Worm (Caenorhabditis elegans) whole organism, early embryonic: ENCODE measurements around the gene R10D12.8.

Source experiments
- B0310.2 ChIP-seq: sonication (generic microtip); optimal IDR thresholded peaks from 2 replicates; lab custom pipeline; 2016; ENCODE audit warnings: mild to moderate bottlenecking, missing genetic modification characterization, missing compliant biosample characterization
- F13C5.2 ChIP-seq: sonication (generic microtip); optimal IDR thresholded peaks from 2 replicates; lab custom pipeline; 2017; ENCODE audit warnings: mild to moderate bottlenecking, missing genetic modification characterization, inconsistent platforms, missing compliant biosample characterization
- aly-1 ChIP-seq: sonication (generic microtip); optimal IDR thresholded peaks from 2 replicates; lab custom pipeline; 2016; ENCODE audit warnings: missing genetic modification characterization, missing compliant biosample characterization
- ama-1 ChIP-seq: fragments of 150-350 bp; optimal IDR thresholded peaks from 2 replicates; lab custom pipeline; 2014
- ceh-13 ChIP-seq: fragments of 200-800 bp; sonication (Bioruptor generic); optimal IDR thresholded peaks from 2 replicates; lab custom pipeline; 2018; ENCODE audit warnings: mild to moderate bottlenecking, missing genetic modification characterization, missing compliant biosample characterization
- ceh-36 ChIP-seq: sonication (generic microtip); optimal IDR thresholded peaks from 2 replicates; lab custom pipeline; 2016; ENCODE audit warnings: missing genetic modification characterization, inconsistent platforms, missing compliant biosample characterization
- ets-7 ChIP-seq: sonication (generic microtip); optimal IDR thresholded peaks from 2 replicates; lab custom pipeline; 2016; ENCODE audit warnings: missing genotype, missing genetic modification characterization, missing compliant biosample characterization
- flt-1 ChIP-seq: fragments of 200-800 bp; sonication (Bioruptor generic); IDR thresholded peaks from 2 replicates; pipeline ENCODE4 v1.3.6; 2022; ENCODE audit warnings: missing genetic modification characterization, missing compliant biosample characterization
- hmbx-1 ChIP-seq: sonication (generic microtip); optimal IDR thresholded peaks from 2 replicates; lab custom pipeline; 2016; ENCODE audit warnings: mild to moderate bottlenecking, missing genetic modification characterization, missing compliant biosample characterization
- hmg-4 ChIP-seq: fragments of 200-800 bp; sonication (Bioruptor generic); optimal IDR thresholded peaks from 2 replicates; lab custom pipeline; 2018; ENCODE audit warnings: mild to moderate bottlenecking, missing genetic modification characterization, missing compliant biosample characterization
- hnd-1 ChIP-seq: sonication (generic microtip); optimal IDR thresholded peaks from 2 replicates; lab custom pipeline; 2016; ENCODE audit warnings: missing genetic modification characterization, missing compliant biosample characterization
- pes-1 ChIP-seq: fragments of 200-800 bp; sonication (Bioruptor generic); IDR thresholded peaks from 2 replicates; pipeline ENCODE4 v1.3.6; 2022; ENCODE audit warnings: missing genetic modification reagents, missing genetic modification characterization, missing compliant biosample characterization
- scrt-1 ChIP-seq: fragments of 200-800 bp; sonication (Bioruptor generic); IDR thresholded peaks from 2 replicates; pipeline ENCODE4 v1.3.6; 2022; ENCODE audit warnings: missing genetic modification characterization, missing compliant biosample characterization
- sea-1 ChIP-seq: fragments of 200-800 bp; sonication (Bioruptor generic); conservative IDR thresholded peaks from 2 replicates; pipeline ENCODE4 v1.3.6; 2022; ENCODE audit warnings: missing genetic modification characterization, missing compliant biosample characterization
- tbx-11 ChIP-seq: fragments of 200-800 bp; sonication (Bioruptor generic); IDR thresholded peaks from 2 replicates; pipeline ENCODE4 v1.3.6; 2022; ENCODE audit warnings: missing genetic modification characterization, missing compliant biosample characterization
- tbx-37 ChIP-seq: fragments of 200-800 bp; sonication (Bioruptor generic); conservative IDR thresholded peaks from 2 replicates; pipeline ENCODE4 v1.3.6; 2022; ENCODE audit warnings: missing genetic modification reagents, missing genetic modification characterization, missing compliant biosample characterization
- tra-4 ChIP-seq: sonication (generic microtip); optimal IDR thresholded peaks from 2 replicates; lab custom pipeline; 2017; ENCODE audit warnings: missing genetic modification characterization, missing compliant biosample characterization

The R10D12.8 gene

DNA sequence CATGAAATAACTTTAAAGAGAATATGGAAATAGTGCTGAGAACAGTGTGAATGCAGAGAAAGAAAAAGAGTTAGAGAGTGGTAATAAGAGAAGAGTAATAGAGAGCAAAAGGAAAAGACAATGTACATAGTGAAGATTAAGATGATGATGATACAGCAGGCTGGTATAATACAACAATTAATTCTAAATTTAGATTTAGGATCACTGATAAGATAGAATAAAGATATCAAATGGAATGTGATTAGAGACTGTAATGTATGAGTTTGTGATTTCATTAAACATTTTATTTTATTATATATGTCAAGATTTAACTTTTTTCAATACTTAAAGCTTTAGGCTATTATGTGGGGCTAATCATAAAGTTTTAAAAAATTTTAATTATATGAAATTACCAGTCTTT lies at the start of gene R10D12.8:
TSS of gene R10D12.8 (minus strand) at position 101 of the 400 bp plus-strand sequence.
- TF ChIP-seq hmbx-1 (tag; lab: Kevin White, UChicago) (no peak), ceh-36 (no peak), B0310.2 (no peak), scrt-1 (GFP tag; lab: Robert Waterston, UW) (no peak), tbx-11 (GFP tag; lab: Robert Waterston, UW) (no peak), ceh-13 (GFP tag; lab: Kevin White, UChicago) (no peak), hnd-1 (tag; lab: Kevin White, UChicago) (no peak), aly-1 (tag; lab: Kevin White, UChicago) (no peak), ets-7 (tag; lab: Kevin White, UChicago) (no peak), F13C5.2 (tag; lab: Kevin White, UChicago) (no peak), sea-1 (GFP tag; lab: Robert Waterston, UW) (no peak), tbx-37 (no peak), pes-1 (GFP tag; lab: Robert Waterston, UW) (no peak), hmg-4 (GFP tag; lab: Kevin White, UChicago) (no peak), ama-1 (no peak), tra-4 (tag; lab: Kevin White, UChicago) (no peak), flt-1 (GFP tag; lab: Robert Waterston, UW) (no peak)

DNA sequence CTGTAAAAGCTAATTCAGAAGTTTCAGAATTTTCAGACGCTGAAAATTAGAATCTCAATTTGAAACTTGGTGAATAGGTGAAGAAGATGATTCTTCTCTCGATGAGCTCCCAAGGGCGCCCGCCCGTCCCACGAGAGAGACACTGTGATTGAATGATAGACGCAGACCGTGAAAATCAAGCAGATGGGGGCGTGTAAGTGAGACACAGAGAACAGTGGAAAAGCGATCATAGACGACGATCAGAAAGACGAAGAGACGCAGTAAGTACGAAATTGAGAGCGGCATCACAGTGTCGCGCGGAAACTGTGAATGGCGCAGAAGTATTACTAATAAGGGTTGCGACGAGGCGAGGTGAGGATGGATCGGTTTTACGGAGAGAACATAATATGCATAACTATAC lies 49.3 kb upstream of the R10D12.8 start:
- no peak for TF ChIP-seq ceh-36
- no peak for TF ChIP-seq flt-1 (GFP tag; lab: Robert Waterston, UW)
- no peak for TF ChIP-seq sea-1 (GFP tag; lab: Robert Waterston, UW)
- TF ChIP-seq aly-1 (tag; lab: Kevin White, UChicago): no peak
- no peak for TF ChIP-seq ets-7 (tag; lab: Kevin White, UChicago)

DNA sequence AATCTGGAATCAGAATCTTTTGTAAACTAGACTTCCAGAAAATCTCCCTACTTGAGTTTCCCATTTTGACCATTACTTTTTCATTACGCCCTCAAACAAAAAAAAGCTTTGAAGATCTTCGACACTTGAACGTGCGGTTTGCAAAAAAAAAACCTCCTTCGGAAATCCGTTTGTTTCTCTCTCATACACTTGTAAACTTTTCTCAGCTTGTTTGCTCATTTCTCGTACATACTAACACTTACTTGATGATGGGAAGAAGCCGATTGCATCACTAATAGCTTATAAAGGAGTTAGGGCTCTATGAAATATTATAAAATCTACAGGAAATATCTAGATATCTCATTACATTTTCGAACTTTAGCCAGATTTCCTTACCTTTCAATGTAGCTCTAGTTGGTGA lies 48.8 kb upstream of the R10D12.8 start:
- TF ChIP-seq scrt-1 (GFP tag; lab: Robert Waterston, UW) (no peak), ets-7 (tag; lab: Kevin White, UChicago) (no peak), ceh-36 (no peak), ceh-13 (GFP tag; lab: Kevin White, UChicago) (no peak)

DNA sequence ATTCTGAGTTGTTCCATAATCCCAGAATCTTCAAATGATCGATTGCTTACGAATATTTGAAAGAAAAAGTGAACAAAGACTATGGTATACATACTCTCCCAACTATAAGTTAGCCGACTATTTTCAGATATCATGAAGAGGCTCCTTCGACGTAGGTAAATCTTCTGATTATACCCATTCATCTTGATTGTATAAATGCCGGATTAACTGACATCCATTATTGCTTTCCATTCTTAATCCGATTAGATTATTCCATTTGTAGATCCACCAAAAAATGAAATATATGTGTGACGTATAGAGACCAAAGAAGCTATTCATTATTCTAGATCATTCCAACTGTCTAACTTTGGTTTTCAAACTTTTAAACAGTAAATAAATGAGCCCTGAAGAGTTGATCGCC lies 40.4 kb upstream of the R10D12.8 start:
- TF ChIP-seq hmbx-1 (tag; lab: Kevin White, UChicago) (no peak), tbx-37 (no peak), hnd-1 (tag; lab: Kevin White, UChicago) (no peak), tra-4 (tag; lab: Kevin White, UChicago) (no peak), flt-1 (GFP tag; lab: Robert Waterston, UW) (no peak), hmg-4 (GFP tag; lab: Kevin White, UChicago) (no peak), ets-7 (tag; lab: Kevin White, UChicago) (no peak), ceh-36 (no peak), tbx-11 (GFP tag; lab: Robert Waterston, UW) (no peak), aly-1 (tag; lab: Kevin White, UChicago) (no peak), F13C5.2 (tag; lab: Kevin White, UChicago) (no peak), pes-1 (GFP tag; lab: Robert Waterston, UW) (no peak), ama-1 (no peak), ceh-13 (GFP tag; lab: Kevin White, UChicago) (no peak), scrt-1 (GFP tag; lab: Robert Waterston, UW) (no peak), sea-1 (GFP tag; lab: Robert Waterston, UW) (no peak), B0310.2 (no peak)

DNA sequence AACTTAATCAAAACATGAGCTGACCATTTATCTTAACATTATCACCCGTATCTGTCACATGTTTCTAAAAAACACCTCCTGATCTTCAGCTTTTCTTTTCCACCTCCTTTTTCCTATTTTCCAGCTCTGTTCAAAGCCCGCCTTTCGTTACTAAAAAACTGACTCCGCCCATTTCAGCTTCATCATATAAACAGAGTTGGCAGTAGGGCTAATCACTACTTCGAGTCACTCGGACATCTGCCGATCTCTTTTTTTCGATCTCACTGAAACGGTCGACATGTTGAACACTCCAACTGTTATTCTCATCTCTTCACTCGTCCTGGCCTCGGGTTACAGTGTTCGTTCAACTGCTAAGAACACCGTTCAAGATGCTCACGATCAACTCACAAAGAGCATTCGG lies 39.4 kb upstream of the R10D12.8 start, which contains the start of gene droe-4:
TSS of gene droe-4 (plus strand) at position 172 of the 400 bp plus-strand sequence.
- TF ChIP-seq hnd-1 (tag; lab: Kevin White, UChicago) (no peak), sea-1 (GFP tag; lab: Robert Waterston, UW) (no peak)

DNA sequence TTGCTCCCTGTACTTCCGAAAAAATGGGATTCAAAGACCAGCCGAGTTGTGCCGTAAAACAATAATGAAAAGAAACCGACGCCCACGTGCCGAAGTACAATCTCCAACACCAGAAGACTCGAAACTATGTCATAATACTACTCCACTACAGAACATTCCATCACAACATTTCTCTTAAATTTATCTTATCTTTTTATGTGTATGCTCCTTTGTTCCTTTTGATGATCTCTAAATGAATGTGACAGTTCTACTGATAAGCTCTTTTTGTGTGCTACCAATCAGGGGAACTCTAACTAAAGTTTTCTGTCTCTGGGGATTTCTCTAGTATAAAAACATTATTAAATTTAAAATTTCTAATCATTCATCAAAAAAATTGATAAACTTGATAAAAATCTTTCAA lies 33.7 kb upstream of the R10D12.8 start:
- TF ChIP-seq tbx-11 (GFP tag; lab: Robert Waterston, UW) (no peak), ets-7 (tag; lab: Kevin White, UChicago) (no peak), B0310.2 (no peak), pes-1 (GFP tag; lab: Robert Waterston, UW) (no peak), ceh-36 (no peak)

DNA sequence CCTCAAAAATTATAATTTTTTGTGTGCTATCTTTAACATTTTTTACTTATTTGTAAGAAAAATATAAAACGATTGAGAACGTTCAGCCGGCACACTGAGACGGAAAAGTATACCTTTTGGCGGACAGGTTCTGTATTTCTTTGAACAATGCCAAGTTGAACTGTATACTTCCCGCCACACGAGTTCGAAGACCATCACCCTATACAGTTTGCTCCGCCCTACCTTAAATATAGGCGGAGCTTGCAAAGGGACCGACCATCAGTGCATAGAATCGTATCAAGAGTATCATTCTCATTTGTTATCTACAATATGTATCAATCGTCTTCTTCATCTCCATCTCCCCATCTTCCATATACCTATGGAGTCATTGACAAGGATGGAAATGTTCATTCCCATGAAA lies 31.7 kb upstream of the R10D12.8 start, which contains the start of gene end-1:
TSS of gene end-1 (plus strand) at position 301 of the 400 bp plus-strand sequence.
- no peak for TF ChIP-seq sea-1 (GFP tag; lab: Robert Waterston, UW)
- TF ChIP-seq pes-1 (GFP tag; lab: Robert Waterston, UW): no peak
- TF ChIP-seq tra-4 (tag; lab: Kevin White, UChicago): no peak
- no peak for TF ChIP-seq hmg-4 (GFP tag; lab: Kevin White, UChicago)
- no peak for TF ChIP-seq F13C5.2 (tag; lab: Kevin White, UChicago)
- no peak for TF ChIP-seq ets-7 (tag; lab: Kevin White, UChicago)

DNA sequence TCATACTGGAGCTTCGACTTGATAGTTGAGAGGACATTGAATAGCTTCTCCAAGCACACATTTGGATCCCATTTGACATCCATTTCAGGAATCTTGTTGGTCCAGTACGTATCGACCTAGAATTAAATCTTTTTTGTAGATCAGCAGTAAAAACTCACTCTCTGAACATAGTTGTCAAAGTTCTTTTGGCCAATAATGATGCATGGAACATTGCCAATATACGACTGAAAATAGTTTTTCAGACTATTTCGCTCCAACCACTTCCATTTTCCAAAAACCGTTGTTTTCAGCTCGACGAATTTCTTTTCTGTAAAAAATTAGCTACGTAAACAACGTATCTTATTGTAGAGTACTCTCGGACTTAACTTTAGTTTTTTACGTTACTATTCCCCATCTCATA lies 28.6 kb upstream of the R10D12.8 start:
- no peak for TF ChIP-seq tra-4 (tag; lab: Kevin White, UChicago)
- no peak for TF ChIP-seq F13C5.2 (tag; lab: Kevin White, UChicago)
- no peak for TF ChIP-seq ets-7 (tag; lab: Kevin White, UChicago)
- TF ChIP-seq scrt-1 (GFP tag; lab: Robert Waterston, UW): no peak
- TF ChIP-seq ceh-13 (GFP tag; lab: Kevin White, UChicago): no peak
- TF ChIP-seq B0310.2: no peak
- TF ChIP-seq hnd-1 (tag; lab: Kevin White, UChicago): no peak
- no peak for TF ChIP-seq tbx-11 (GFP tag; lab: Robert Waterston, UW)
